Fruit fly (Drosophila melanogaster) whole organism, embryonic: Measurements from ENCODE around the gene CG4702.

ENCODE experiments used
- CG11695 ChIP-seq: fragments of 200-800 bp; sonication (Bioruptor generic); IDR thresholded peaks from 3 replicates; pipeline ENCODE4 v1.3.6; 2022; ENCODE audit warnings: missing biosample characterization, missing genetic modification characterization
- CG12104 ChIP-seq: fragments of 200-800 bp; sonication (Bioruptor generic); optimal IDR thresholded peaks from 3 replicates; lab custom pipeline; 2016; ENCODE audit warnings: missing biosample characterization, missing genetic modification characterization
- CG12219 ChIP-seq: fragments of 200-800 bp; sonication (Bioruptor generic); optimal IDR thresholded peaks from 3 replicates; lab custom pipeline; 2018; ENCODE audit warnings: missing biosample characterization, mild to moderate bottlenecking, missing genetic modification characterization
- CG15073 ChIP-seq: fragments of 200-800 bp; sonication (Bioruptor generic); optimal IDR thresholded peaks from 2 replicates; lab custom pipeline; 2016; ENCODE audit warnings: missing biosample characterization, missing genetic modification characterization
- CG17328 ChIP-seq: fragments of 200-800 bp; sonication (Bioruptor generic); IDR thresholded peaks from 2 replicates; pipeline ENCODE4 v1.3.6; 2022; ENCODE audit warnings: missing biosample characterization, missing genetic modification characterization
- CG17385 ChIP-seq: fragments of 200-800 bp; sonication (Bioruptor generic); optimal IDR thresholded peaks from 3 replicates; lab custom pipeline; 2018; ENCODE audit warnings: missing biosample characterization, mild to moderate bottlenecking, missing genetic modification characterization
- CG17829 ChIP-seq: fragments of 200-800 bp; optimal IDR thresholded peaks from 2 replicates; lab custom pipeline; 2019; ENCODE audit warnings: missing biosample characterization, mild to moderate bottlenecking, missing genetic modification characterization, moderate library complexity
- CG3065 ChIP-seq: fragments of 200-800 bp; sonication (Bioruptor generic); optimal IDR thresholded peaks from 2 replicates; lab custom pipeline; 2016; ENCODE audit warnings: missing biosample characterization, missing genetic modification characterization
- CG31224 ChIP-seq: fragments of 200-800 bp; sonication (Bioruptor generic); IDR thresholded peaks from 2 replicates; pipeline ENCODE4 v1.3.6; 2022; ENCODE audit warnings: missing biosample characterization, missing genetic modification characterization
- CG33213 ChIP-seq: fragments of 200-800 bp; sonication (Bioruptor generic); optimal IDR thresholded peaks from 3 replicates; lab custom pipeline; 2016; ENCODE audit warnings: missing biosample characterization, missing genetic modification characterization
- CG6654 ChIP-seq: fragments of 200-800 bp; sonication (Bioruptor generic); optimal IDR thresholded peaks from 2 replicates; lab custom pipeline; 2017; ENCODE audit warnings: missing biosample characterization, mild to moderate bottlenecking, missing genetic modification characterization
- CG7357 ChIP-seq: fragments of 200-800 bp; sonication (Bioruptor generic); IDR thresholded peaks from 3 replicates; pipeline ENCODE4 v1.3.6; 2022; ENCODE audit warnings: missing biosample characterization, missing genetic modification characterization
- CG8359 ChIP-seq: fragments of 200-800 bp; sonication (Bioruptor generic); optimal IDR thresholded peaks from 2 replicates; lab custom pipeline; 2017; ENCODE audit warnings: missing biosample characterization, mild to moderate bottlenecking, missing genetic modification characterization, borderline replicate concordance
- Chrac-16 ChIP-seq: fragments of 200-800 bp; sonication (Bioruptor generic); optimal IDR thresholded peaks from 3 replicates; lab custom pipeline; 2016; ENCODE audit warnings: missing biosample characterization, missing genetic modification characterization
- Dad ChIP-seq: fragments of 200-800 bp; sonication (Bioruptor generic); optimal IDR thresholded peaks from 3 replicates; lab custom pipeline; 2016; ENCODE audit warnings: missing biosample characterization, missing genetic modification characterization
- Dref ChIP-seq: fragments of 200-800 bp; sonication (Bioruptor generic); IDR thresholded peaks from 2 replicates; pipeline ENCODE4 v1.3.6; 2022; ENCODE audit warnings: missing biosample characterization, missing genetic modification characterization
- Fer1 ChIP-seq: fragments of 200-800 bp; sonication (Bioruptor generic); optimal IDR thresholded peaks from 2 replicates; lab custom pipeline; 2017; ENCODE audit warnings: missing biosample characterization, mild to moderate bottlenecking, missing genetic modification characterization
- Hr3 ChIP-seq: fragments of 200-800 bp; sonication (Bioruptor generic); optimal IDR thresholded peaks from 3 replicates; lab custom pipeline; 2016; ENCODE audit warnings: missing biosample characterization, missing genetic modification characterization
- MTF-1 ChIP-seq: fragments of 200-800 bp; sonication (Bioruptor generic); optimal IDR thresholded peaks from 2 replicates; lab custom pipeline; 2018; ENCODE audit warnings: missing biosample characterization, mild to moderate bottlenecking, missing genetic modification characterization, borderline replicate concordance
- Nf-YA ChIP-seq: fragments of 200-800 bp; sonication (Bioruptor generic); IDR thresholded peaks from 2 replicates; pipeline ENCODE4 v1.3.6; 2022; ENCODE audit warnings: missing biosample characterization, missing genetic modification characterization
- Oli ChIP-seq: fragments of 200-800 bp; sonication (Bioruptor generic); optimal IDR thresholded peaks from 2 replicates; lab custom pipeline; 2018; ENCODE audit warnings: missing biosample characterization, mild to moderate bottlenecking, missing genetic modification characterization, moderate library complexity
- Spps ChIP-seq: fragments of 200-800 bp; sonication (Bioruptor generic); optimal IDR thresholded peaks from 2 replicates; lab custom pipeline; 2018; ENCODE audit warnings: missing biosample characterization, mild to moderate bottlenecking, missing genetic modification characterization
- az2 ChIP-seq: fragments of 200-800 bp; sonication (Bioruptor generic); optimal IDR thresholded peaks from 3 replicates; lab custom pipeline; 2016; ENCODE audit warnings: missing biosample characterization, missing genetic modification characterization
- caup ChIP-seq: fragments of 200-800 bp; sonication (Bioruptor generic); optimal IDR thresholded peaks from 3 replicates; lab custom pipeline; 2017; ENCODE audit warnings: missing biosample characterization, mild to moderate bottlenecking, missing genetic modification characterization, moderate library complexity; ENCODE audit not compliant: severe bottlenecking
- cg ChIP-seq: fragments of 200-800 bp; sonication (Bioruptor generic); optimal IDR thresholded peaks from 3 replicates; lab custom pipeline; 2019; ENCODE audit warnings: missing biosample characterization, mild to moderate bottlenecking, missing genetic modification characterization, moderate library complexity
- disco-r ChIP-seq: fragments of 200-800 bp; sonication (Bioruptor generic); optimal IDR thresholded peaks from 2 replicates; lab custom pipeline; 2016; ENCODE audit warnings: missing biosample characterization, missing genetic modification characterization
- en ChIP-seq: fragments of 200-800 bp; sonication (Bioruptor generic); optimal IDR thresholded peaks from 2 replicates; lab custom pipeline; 2016; ENCODE audit warnings: missing biosample characterization, missing genetic modification characterization
- eve ChIP-seq, 2 experiments: fragments of >200 bp; optimal IDR thresholded peaks; 2 replicates each; lab custom pipeline; 2017; ENCODE audit warnings: missing biosample characterization in 2 of 2, missing genetic modification characterization in 2 of 2
- exex ChIP-seq: fragments of 200-800 bp; sonication (Bioruptor generic); optimal IDR thresholded peaks from 4 replicates; lab custom pipeline; 2018; ENCODE audit warnings: missing biosample characterization, mild to moderate bottlenecking, missing genetic modification characterization, moderate library complexity
- gsb-n ChIP-seq: fragments of 200-800 bp; sonication (Bioruptor generic); optimal IDR thresholded peaks from 3 replicates; lab custom pipeline; 2018; ENCODE audit warnings: missing biosample characterization, mild to moderate bottlenecking, missing genetic modification characterization
- jing ChIP-seq: fragments of 200-800 bp; sonication (Bioruptor generic); optimal IDR thresholded peaks from 2 replicates; lab custom pipeline; 2018; ENCODE audit warnings: missing biosample characterization, mild to moderate bottlenecking, missing genetic modification characterization
- klu ChIP-seq: fragments of 200-800 bp; sonication (Bioruptor generic); IDR thresholded peaks from 2 replicates; pipeline ENCODE4 v1.3.6; 2022; ENCODE audit warnings: missing biosample characterization, missing genetic modification characterization
- lov ChIP-seq, 2 experiments: fragments of 200-800 bp in 1 of 2; fragments of >200 bp in 1 of 2; sonication (Bioruptor generic) in 1 of 2; IDR thresholded peaks in 1 of 2; optimal IDR thresholded peaks in 1 of 2; 2 replicates in 1 of 2; 3 replicates in 1 of 2; pipeline versions ENCODE4 v1.3.6 to Lab custom; 2017 to 2022; ENCODE audit warnings: missing biosample characterization in 1 of 2, missing genetic modification characterization in 1 of 2
- luna ChIP-seq: fragments of 200-800 bp; sonication (Bioruptor generic); optimal IDR thresholded peaks from 2 replicates; lab custom pipeline; 2016; ENCODE audit warnings: missing biosample characterization, missing genetic modification characterization
- onecut ChIP-seq: fragments of 200-800 bp; sonication (Bioruptor generic); IDR thresholded peaks from 2 replicates; pipeline ENCODE4 v1.3.6; 2022; ENCODE audit warnings: missing biosample characterization, missing genetic modification characterization
- pan ChIP-seq, 4 experiments: fragments of >200 bp in 3 of 4; fragments of 200-800 bp in 1 of 4; sonication (Bioruptor generic) in 1 of 4; optimal IDR thresholded peaks in 3 of 4; IDR thresholded peaks in 1 of 4; 2 replicates each; pipeline versions ENCODE4 v1.3.6 to Lab custom; 2017 to 2022; ENCODE audit warnings: missing biosample characterization in 2 of 4, missing genetic modification characterization in 2 of 4, mixed read lengths in 1 of 4
- sim ChIP-seq: fragments of 200-800 bp; sonication (Bioruptor generic); IDR thresholded peaks from 2 replicates; pipeline ENCODE4 v1.3.6; 2022; ENCODE audit warnings: missing biosample characterization, missing genetic modification characterization
- tio ChIP-seq: fragments of 200-800 bp; sonication (Bioruptor generic); optimal IDR thresholded peaks from 2 replicates; lab custom pipeline; 2017; ENCODE audit warnings: missing biosample characterization, missing genetic modification characterization, inconsistent platforms
- tup ChIP-seq: fragments of 200-800 bp; sonication (Bioruptor generic); optimal IDR thresholded peaks from 2 replicates; lab custom pipeline; 2016; ENCODE audit warnings: missing biosample characterization, mild to moderate bottlenecking, missing genetic modification characterization, moderate library complexity

Gene CG4702

dm6 chr3R:12078961-12079360, 49.0 kb downstream of the CG4702 start (continued):
- TF ChIP-seq CG17385 (peak; percentile 72), Oli (peak; percentile 72), tup (GFP tag; lab: Kevin White, UChicago) (no peak), Hr3 (peak; percentile 62), tio (GFP tag; lab: Kevin White, UChicago) (peak; percentile 50), Spps (no peak), Dref (GFP tag; lab: Robert Waterston, UW) (no peak), Chrac-16 (GFP tag; lab: Kevin White, UChicago) (peak; percentile 20), CG12219 (GFP tag; lab: Kevin White, UChicago) (peak; percentile 53), en (GFP tag; lab: Kevin White, UChicago) (no peak), Nf-YA (peak; percentile 65; the same call in 1 of the 2 replicates), disco-r (no peak), klu (GFP tag; lab: Robert Waterston, UW) (peak; percentile 49; the same call in 1 of the 2 replicates), CG31224 (GFP tag; lab: Robert Waterston, UW) (peak; percentile 62), CG15073 (GFP tag; lab: Kevin White, UChicago) (no peak), lov (optimal IDR thresholded peaks at IDR 0.05; lab: Kevin White, UChicago) (no peak), lov (GFP tag; IDR thresholded peaks at IDR 0.05; lab: Robert Waterston, UW) (peak; percentile 67; the same call in 1 of the 3 replicates), MTF-1 (GFP tag; lab: Kevin White, UChicago) (peak; percentile 42), onecut (GFP tag; lab: Robert Waterston, UW) (peak; percentile 52), CG8359 (GFP tag; lab: Kevin White, UChicago) (no peak), CG12104 (peak; percentile 45), CG17328 (GFP tag; lab: Robert Waterston, UW) (peak; percentile 69), az2 (GFP tag; lab: Kevin White, UChicago) (peak; percentile 52), eve (GFP tag; optimal IDR thresholded peaks at IDR 0.05; lab: Kevin White, UChicago) (no peak), cg (GFP tag; lab: Kevin White, UChicago) (no peak), CG33213 (GFP tag; lab: Kevin White, UChicago) (no peak), gsb-n (tag; lab: Kevin White, UChicago) (peak; percentile 63), CG3065 (GFP tag; lab: Kevin White, UChicago) (peak; percentile 7), CG6654 (peak; percentile 25), caup (GFP tag; lab: Kevin White, UChicago) (peak; percentile 81), CG7357 (peak; percentile 74), Fer1 (GFP tag; lab: Kevin White, UChicago) (no peak), CG17829 (no peak), exex (tag; lab: Kevin White, UChicago) (no peak), pan (optimal IDR thresholded peaks at IDR 0.05; lab: Kevin White, UChicago) (no peak), pan (GFP tag; optimal IDR thresholded peaks at IDR 0.05 in 1 of 2, IDR thresholded peaks at IDR 0.05 in 1 of 2) (peak in 1 of 2 experiments; percentile 92), jing (GFP tag; lab: Kevin White, UChicago) (peak; percentile 12), luna (no peak), Dad (GFP tag; lab: Kevin White, UChicago) (no peak), sim (GFP tag; lab: Robert Waterston, UW) (no peak), CG11695 (GFP tag; lab: Robert Waterston, UW) (peak; percentile 85; the same call in 2 of the 3 replicates)
